Fruit fly (Drosophila melanogaster) whole organism, wandering third instar larva: Measurements from ENCODE around the gene CG11598.

Source experiments
- CG32264 ChIP-seq: fragments of 200-800 bp; sonication (Bioruptor generic); optimal IDR thresholded peaks from 2 replicates; lab custom pipeline; 2016; ENCODE audit warnings: missing biosample characterization, missing genetic modification characterization
- GATAd ChIP-seq: sonication (Bioruptor generic); optimal IDR thresholded peaks from 2 replicates; lab custom pipeline; 2016; ENCODE audit warnings: missing biosample characterization, missing genetic modification characterization
- Vsx2 ChIP-seq: fragments of 200-300, 225-300 bp; sonication (Bioruptor generic); optimal IDR thresholded peaks from 2 replicates; lab custom pipeline; 2018; ENCODE audit warnings: missing biosample characterization, missing genetic modification characterization; ENCODE audit not compliant: partially characterized antibody
- h ChIP-seq: fragments of 200-800 bp; sonication (Bioruptor generic); optimal IDR thresholded peaks from 3 replicates; lab custom pipeline; 2016; ENCODE audit warnings: missing biosample characterization, mild to moderate bottlenecking, missing genetic modification characterization
- sv ChIP-seq: fragments of 200-800 bp; sonication (Bioruptor generic); optimal IDR thresholded peaks from 3 replicates; lab custom pipeline; 2016; ENCODE audit warnings: missing biosample characterization, missing genetic modification characterization
- woc ChIP-seq: sonication (Bioruptor generic); optimal IDR thresholded peaks from 2 replicates; lab custom pipeline; 2016; ENCODE audit warnings: missing biosample characterization, mild to moderate bottlenecking, missing genetic modification characterization

DNA sequence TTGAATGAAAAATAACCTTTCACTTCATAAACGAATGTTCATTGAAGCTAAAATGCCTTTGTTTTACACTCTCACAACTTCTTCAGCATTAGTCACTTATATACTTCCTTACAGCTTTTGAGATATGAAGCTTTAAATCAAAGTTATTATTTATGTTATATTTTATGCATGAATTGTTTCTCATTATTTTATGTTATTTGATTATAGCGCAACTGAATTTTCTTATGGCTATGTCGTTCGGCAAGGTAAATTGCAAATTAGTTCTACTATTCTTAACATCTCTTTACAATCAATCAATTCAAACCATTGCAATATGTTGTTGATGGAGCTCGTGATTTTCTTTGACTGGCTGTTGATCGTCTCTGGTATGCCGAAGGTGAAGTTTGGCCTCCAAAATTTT, 1.5 kb downstream of the CG11598 start, which contains the start of gene CG11600:
- TF ChIP-seq GATAd (GFP tag; lab: Kevin White, UChicago) (no peak), CG32264 (GFP tag; lab: Kevin White, UChicago) (no peak), h (no peak), Vsx2 (GFP tag; lab: Kevin White, UChicago) (no peak), woc (no peak), sv (no peak)
